Worm (Caenorhabditis elegans): Measurements from ENCODE around the gene cup-14.

cup-14 gene

ce11 chrII:13806269-13806668, 65.8 kb downstream of the cup-14 start:
- no peak for TF ChIP-seq flt-1 (GFP tag; IDR thresholded peaks at IDR 0.05)
- no peak for TF ChIP-seq ztf-29 (GFP tag; IDR thresholded peaks at IDR 0.05)
- TF ChIP-seq med-1 (GFP tag; optimal IDR thresholded peaks at IDR 0.05; ENCODE audit: insufficient read depth): no peak
- TF ChIP-seq klf-2 (GFP tag; conservative IDR thresholded peaks at IDR 0.05): no peak
- no peak for TF ChIP-seq ztf-23 (GFP tag; IDR thresholded peaks at IDR 0.05)
